Worm (Caenorhabditis elegans) whole organism, L4 larva: ENCODE data around the gene trpp-6.

Experiments used
- D1046.2 ChIP-seq: fragments of 200-800 bp; sonication (Bioruptor generic); IDR thresholded peaks from 2 replicates; pipeline ENCODE4 v1.3.6; 2022; ENCODE audit warnings: missing genetic modification characterization, missing compliant biosample characterization
- F26F4.8 ChIP-seq: fragments of 200-800 bp; sonication (Bioruptor generic); conservative IDR thresholded peaks from 2 replicates; pipeline ENCODE4 v1.3.6; 2022; ENCODE audit warnings: missing genetic modification characterization, missing compliant biosample characterization
- F37D6.2 ChIP-seq: sonication (generic microtip); optimal IDR thresholded peaks from 2 replicates; lab custom pipeline; 2016; ENCODE audit warnings: mild to moderate bottlenecking, missing genetic modification characterization, missing compliant biosample characterization
- Y105C5A.15 ChIP-seq: fragments of 200-800 bp; sonication (Bioruptor generic); IDR thresholded peaks from 2 replicates; pipeline ENCODE4 v1.3.6; 2022; ENCODE audit warnings: missing genetic modification characterization, missing compliant biosample characterization
- ZK546.5 ChIP-seq, 2 experiments: sonication (generic microtip); optimal IDR thresholded peaks; 2 replicates each; lab custom pipeline; 2017; ENCODE audit warnings: missing biosample characterization in 2 of 2, missing genetic modification characterization in 2 of 2
- aha-1 ChIP-seq: fragments of 150-350 bp; peaks from one replicate; lab custom pipeline; 2014; ENCODE audit warnings: missing biosample characterization, missing genetic modification characterization
- attf-4 ChIP-seq: sonication (generic microtip); optimal IDR thresholded peaks from 3 replicates; lab custom pipeline; 2017; ENCODE audit warnings: missing biosample characterization, missing genetic modification characterization
- ctbp-1 ChIP-seq: fragments of 200-800 bp; sonication (Bioruptor generic); IDR thresholded peaks from 2 replicates; pipeline ENCODE4 v1.3.6; 2022; ENCODE audit warnings: missing genetic modification reagents, missing genetic modification characterization, missing compliant biosample characterization
- daf-16 ChIP-seq, 3 experiments: sonication (generic microtip); optimal IDR thresholded peaks; 2 replicates each; lab custom pipeline; 2016 to 2017; ENCODE audit warnings: missing genetic modification characterization in 3 of 3, missing genetic modification reagents in 3 of 3, mild to moderate bottlenecking in 2 of 3, missing compliant biosample characterization in 2 of 3, missing biosample characterization in 1 of 3, moderate library complexity in 1 of 3
- egl-27 ChIP-seq: sonication (generic microtip); optimal IDR thresholded peaks from 3 replicates; lab custom pipeline; 2017; ENCODE audit warnings: missing biosample characterization, missing genetic modification reagents, missing genetic modification characterization
- gei-8 ChIP-seq: fragments of 200-800 bp; sonication (Bioruptor generic); optimal IDR thresholded peaks from 2 replicates; lab custom pipeline; 2018; ENCODE audit warnings: mild to moderate bottlenecking, missing genetic modification characterization, missing compliant biosample characterization
- hmg-1.1 ChIP-seq: fragments of 200-800 bp; sonication (Bioruptor generic); IDR thresholded peaks from 2 replicates; pipeline ENCODE4 v1.3.6; 2022; ENCODE audit warnings: missing genetic modification reagents, missing genetic modification characterization, missing compliant biosample characterization
- lin-29 ChIP-seq: fragments of 200-800 bp; sonication (Bioruptor generic); IDR thresholded peaks from 2 replicates; pipeline ENCODE4 v1.3.6; 2022; ENCODE audit warnings: missing genetic modification reagents, missing genetic modification characterization, missing compliant biosample characterization
- lsy-2 ChIP-seq, 2 experiments: fragments of 150-350 bp in 1 of 2; sonication (generic microtip) in 1 of 2; optimal IDR thresholded peaks; 2 replicates each; lab custom pipeline; 2014 to 2017; ENCODE audit warnings: missing biosample characterization in 2 of 2, missing genetic modification characterization in 2 of 2
- madf-5 ChIP-seq, 2 experiments: fragments of 200-800 bp; sonication (Bioruptor generic); IDR thresholded peaks; 2 replicates each; pipeline ENCODE4 v1.3.6; 2022; ENCODE audit warnings: missing compliant biosample characterization in 2 of 2, missing genetic modification characterization in 2 of 2
- nhr-10 ChIP-seq: fragments of 150-350 bp; optimal IDR thresholded peaks from 2 replicates; lab custom pipeline; 2014; ENCODE audit warnings: missing biosample characterization, missing genetic modification characterization
- nhr-237 ChIP-seq: sonication (generic microtip); optimal IDR thresholded peaks from 2 replicates; lab custom pipeline; 2017; ENCODE audit warnings: missing biosample characterization, missing genetic modification characterization
- nhr-25 ChIP-seq: sonication (generic microtip); optimal IDR thresholded peaks from 2 replicates; lab custom pipeline; 2017; ENCODE audit warnings: missing genetic modification characterization, mild to moderate bottlenecking, missing compliant biosample characterization, antibody characterized with exemption, moderate library complexity, borderline replicate concordance; ENCODE audit not compliant: insufficient read depth
- nhr-28 ChIP-seq: fragments of 150-350 bp; optimal IDR thresholded peaks from 2 replicates; lab custom pipeline; 2014; ENCODE audit warnings: missing biosample characterization, missing genetic modification characterization
- nhr-41 ChIP-seq: fragments of 200-800 bp; sonication (Bioruptor generic); IDR thresholded peaks from 2 replicates; pipeline ENCODE4 v1.3.6; 2022; ENCODE audit warnings: missing genetic modification reagents, missing genetic modification characterization, missing compliant biosample characterization
- php-3 ChIP-seq: fragments of 200-800 bp; sonication (Bioruptor generic); IDR thresholded peaks from 2 replicates; pipeline ENCODE4 v1.3.6; 2022; ENCODE audit warnings: missing genetic modification reagents, missing genetic modification characterization, missing compliant biosample characterization
- pqm-1 ChIP-seq: sonication (generic microtip); optimal IDR thresholded peaks from 2 replicates; lab custom pipeline; 2017; ENCODE audit warnings: missing biosample characterization, missing genetic modification characterization
- set-16 ChIP-seq: fragments of 200-800 bp; sonication (Bioruptor generic); IDR thresholded peaks from 2 replicates; pipeline ENCODE4 v1.3.6; 2022; ENCODE audit warnings: missing genetic modification reagents, missing genetic modification characterization, missing compliant biosample characterization
- skn-1 ChIP-seq: fragments of 150-350 bp; optimal IDR thresholded peaks from 2 replicates; lab custom pipeline; 2014; ENCODE audit warnings: missing biosample characterization, missing genetic modification characterization
- tag-97 ChIP-seq: fragments of 200-800 bp; sonication (Bioruptor generic); IDR thresholded peaks from 2 replicates; pipeline ENCODE4 v1.3.6; 2022; ENCODE audit warnings: missing genetic modification characterization, missing compliant biosample characterization
- unc-62 ChIP-seq, 3 experiments: fragments of 150-350 bp in 1 of 3; sonication (generic microtip); optimal IDR thresholded peaks in 2 of 3; peaks in 1 of 3; 1 replicate in 1 of 3; 2 replicates in 2 of 3; lab custom pipeline; 2014 to 2017; ENCODE audit warnings: missing biosample characterization in 3 of 3, missing genetic modification characterization in 3 of 3, missing genetic modification reagents in 3 of 3, missing genotype in 1 of 3
- vab-7 ChIP-seq: fragments of 200-800 bp; sonication (Bioruptor generic); IDR thresholded peaks from 2 replicates; pipeline ENCODE4 v1.3.6; 2022; ENCODE audit warnings: missing genetic modification reagents, missing genetic modification characterization, missing compliant biosample characterization
- zag-1 ChIP-seq: fragments of 150-350 bp; optimal IDR thresholded peaks from 2 replicates; lab custom pipeline; 2014; ENCODE audit warnings: missing biosample characterization, missing genetic modification characterization
- zip-2 ChIP-seq: fragments of 150-350 bp; optimal IDR thresholded peaks from 2 replicates; lab custom pipeline; 2014; ENCODE audit warnings: missing biosample characterization, missing genetic modification characterization

The trpp-6 gene

ce11 chrV:9991610-9992009 is at the start of gene trpp-6, which contains the start of gene rde-1:
trpp-6 (plus strand) TSS chrV:9991895.
rde-1 (minus strand) TSS chrV:9991642.
- peak; percentile 70 for TF ChIP-seq aha-1 (tag; lab: Kevin White, UChicago)
- no peak for TF ChIP-seq tag-97 (GFP tag; lab: Robert Waterston, UW)

- TF ChIP-seq unc-62 (GFP tag; optimal IDR thresholded peaks at IDR 0.05 in 1 of 2; lab: Kevin White, UChicago) (peak in 1 of 2 experiments; percentile 70), unc-62 (tag; optimal IDR thresholded peaks at IDR 0.05; lab: Kevin White, UChicago) (no peak), egl-27 (tag; lab: Kevin White, UChicago) (no peak)
Observed at ce11 chrV:9943039-9943438, 48.7 kb upstream of the trpp-6 start, which contains the start of gene fipr-12. fipr-12 (plus strand) TSS chrV:9943339.

DNA sequence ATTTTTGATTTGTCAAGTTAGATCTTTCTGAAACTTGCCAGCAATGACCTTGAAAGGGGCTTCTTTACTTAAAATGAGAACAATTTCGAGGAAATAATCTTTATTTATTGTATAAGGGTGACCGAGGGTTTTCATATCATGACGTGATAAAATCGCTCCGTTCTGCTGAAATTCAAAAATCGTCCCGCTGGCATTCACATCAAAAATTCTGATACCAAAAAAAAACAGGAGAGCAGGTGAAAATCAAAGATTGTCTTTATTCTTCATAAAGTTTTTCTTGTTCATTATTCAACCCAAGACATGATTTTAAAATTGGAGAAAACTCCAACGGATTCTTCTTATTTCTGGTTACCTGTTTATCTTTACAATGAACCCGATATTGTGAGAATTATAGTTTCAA is 47.6 kb upstream of the trpp-6 start, which contains the start of gene sre-28:
sre-28 (plus strand) TSS at position 301 of the 400 bp plus-strand sequence.
- TF ChIP-seq egl-27 (tag; lab: Kevin White, UChicago) = no peak
- TF ChIP-seq attf-4 (tag; lab: Kevin White, UChicago) = no peak
- TF ChIP-seq unc-62 (GFP tag; optimal IDR thresholded peaks at IDR 0.05 in 1 of 2; lab: Kevin White, UChicago) = peak in 1 of 2 experiments; percentile 19
- no peak for TF ChIP-seq unc-62 (tag; optimal IDR thresholded peaks at IDR 0.05; lab: Kevin White, UChicago)

ce11 chrV:9948840-9949239 is 42.9 kb upstream of the trpp-6 start, which contains the start of gene nlp-58:
nlp-58 (minus strand) TSS chrV:9948940.
- TF ChIP-seq skn-1 (tag; lab: Kevin White, UChicago) = no peak
- no peak for TF ChIP-seq D1046.2 (GFP tag; lab: Robert Waterston, UW)
- no peak for TF ChIP-seq zag-1 (tag; lab: Kevin White, UChicago)
- no peak for TF ChIP-seq madf-5 (GFP tag; IDR thresholded peaks at IDR 0.05; lab: Robert Waterston, UW)
- no peak for TF ChIP-seq nhr-41
- no peak for TF ChIP-seq lsy-2 (tag; optimal IDR thresholded peaks at IDR 0.05; lab: Kevin White, UChicago)
- TF ChIP-seq ZK546.5 (tag; optimal IDR thresholded peaks at IDR 0.05; lab: Kevin White, UChicago) = no peak

DNA sequence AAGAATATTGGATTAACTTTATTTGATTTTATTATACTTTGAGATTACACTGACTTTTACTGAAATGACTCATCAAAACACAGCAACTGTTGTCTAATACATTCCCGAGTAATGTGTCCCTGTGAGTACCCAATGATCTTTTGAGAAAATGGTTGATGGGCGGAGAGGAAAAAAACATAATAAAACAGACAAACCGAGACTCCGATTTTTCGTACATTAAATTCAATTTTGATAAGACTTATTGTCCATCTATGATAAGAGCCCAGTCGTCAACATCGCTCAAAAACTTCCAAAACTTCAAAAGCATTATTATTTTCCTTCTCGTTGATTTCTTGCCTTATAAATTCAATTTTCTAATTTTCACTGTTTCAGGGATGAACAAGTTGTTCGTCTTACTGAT is 40.8 kb upstream of the trpp-6 start, which contains the start of gene ttr-46:
ttr-46 (plus strand) TSS at position 373 of the 400 bp plus-strand sequence.
- TF ChIP-seq daf-16 (GFP tag; optimal IDR thresholded peaks at IDR 0.05; lab: Kevin White, UChicago) (no peak), daf-16 (tag; optimal IDR thresholded peaks at IDR 0.05; lab: Kevin White, UChicago) (peak; percentile 65), nhr-28 (tag; lab: Kevin White, UChicago) (peak; percentile 53), F26F4.8 (GFP tag; lab: Robert Waterston, UW) (no peak), ctbp-1 (GFP tag; lab: Robert Waterston, UW) (no peak), pqm-1 (tag; lab: Kevin White, UChicago) (peak; percentile 63)

ce11 chrV:9952396-9952795 is 39.3 kb upstream of the trpp-6 start, which contains the start of gene mam-5:
mam-5 (plus strand) TSS chrV:9952699.
- TF ChIP-seq lin-29 (GFP tag; lab: Robert Waterston, UW) = no peak
- TF ChIP-seq gei-8 (GFP tag; lab: Kevin White, UChicago) = no peak
- TF ChIP-seq aha-1 (tag; lab: Kevin White, UChicago) = peak; percentile 74
- TF ChIP-seq nhr-25 (tag; lab: Kevin White, UChicago) = no peak

DNA sequence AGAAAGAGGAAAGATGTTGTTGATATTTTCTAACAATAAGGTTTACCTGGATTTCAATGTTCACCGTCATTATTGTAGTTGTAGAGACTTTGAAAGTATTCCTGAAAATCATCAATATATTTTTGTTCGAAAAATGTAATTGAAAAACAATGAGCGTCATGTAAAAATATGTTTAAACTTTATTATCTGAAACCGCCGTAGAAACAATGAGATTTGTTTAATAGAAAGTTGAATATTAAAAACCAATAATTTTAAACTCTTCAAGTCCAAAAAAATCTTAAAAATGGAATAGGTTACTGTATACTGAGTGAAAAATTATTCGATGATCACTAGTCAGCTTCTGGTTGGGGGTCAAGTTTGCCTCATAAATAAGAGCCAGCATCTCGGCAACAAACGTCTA is 33.5 kb upstream of the trpp-6 start, which contains the start of gene anmt-3:
anmt-3 (minus strand) TSS at position 101 of the 400 bp plus-strand sequence.
- TF ChIP-seq zag-1 (tag; lab: Kevin White, UChicago) (no peak), nhr-237 (tag; lab: Kevin White, UChicago) (no peak), zip-2 (no peak), set-16 (GFP tag; lab: Robert Waterston, UW) (no peak), nhr-10 (tag; lab: Kevin White, UChicago) (no peak), php-3 (GFP tag; lab: Robert Waterston, UW) (no peak), vab-7 (GFP tag; lab: Robert Waterston, UW) (no peak), Y105C5A.15 (GFP tag; lab: Robert Waterston, UW) (no peak), hmg-1.1 (no peak), F37D6.2 (no peak)
